Worm (Caenorhabditis elegans) whole organism, L4/young adult: ENCODE measurements around the gene Y45G5AM.7.

ENCODE experiments used
- W03F9.2 ChIP-seq: fragments of 150-350 bp; optimal IDR thresholded peaks from 2 replicates; lab custom pipeline; 2014; ENCODE audit warnings: missing biosample characterization, missing genetic modification characterization
- him-1 ChIP-seq: sonication (generic microtip); optimal IDR thresholded peaks from 2 replicates; lab custom pipeline; 2016; ENCODE audit warnings: missing genotype, missing genetic modification reagents, missing genetic modification characterization, missing compliant biosample characterization

ce11 chrV:4168045-4168444 lies 2.0 kb downstream of the Y45G5AM.7 start:
- no peak for TF ChIP-seq him-1 (tag; lab: Kevin White, UChicago)
- TF ChIP-seq W03F9.2 (tag; lab: Kevin White, UChicago) = no peak
